Worm (Caenorhabditis elegans): ENCODE data around the gene epc-1.

DNA sequence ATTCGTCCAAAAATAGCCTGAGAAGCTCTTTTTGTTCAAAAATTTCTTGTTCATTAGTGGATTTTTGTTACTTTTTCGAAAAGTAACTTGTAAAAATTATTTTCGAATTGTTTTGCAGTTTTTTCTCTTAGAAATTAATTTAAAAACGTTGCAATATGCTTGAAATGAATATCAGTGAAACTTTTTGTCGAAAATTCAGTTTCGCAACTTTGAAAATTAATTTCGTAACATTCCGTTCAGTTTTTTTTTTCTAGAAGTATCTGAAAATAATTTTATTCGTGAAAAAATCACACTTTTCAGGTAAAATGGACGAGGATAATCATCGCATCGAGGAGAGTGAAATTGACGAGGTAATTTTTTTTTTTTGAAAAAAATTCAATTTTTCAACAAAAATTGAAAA, 603 bp upstream of the epc-1 start, which contains the start of gene Y111B2A.12:
- TF ChIP-seq Y53G8AR.9 (GFP tag; conservative IDR thresholded peaks at IDR 0.05) (no peak), nfyb-1 (GFP tag; IDR thresholded peaks at IDR 0.05) (no peak), B0019.2 (GFP tag; conservative IDR thresholded peaks at IDR 0.05) (no peak), mes-4 (tag; optimal IDR thresholded peaks at IDR 0.05) (no peak), repo-1 (tag; optimal IDR thresholded peaks at IDR 0.05) (no peak), snpc-4 (GFP tag; optimal IDR thresholded peaks at IDR 0.05) (no peak), snpc-4 (tag; optimal IDR thresholded peaks at IDR 0.05) (no peak), unc-62 (GFP tag; optimal IDR thresholded peaks at IDR 0.05) (no peak), atf-7 (tag; optimal IDR thresholded peaks at IDR 0.05) (no peak)
